Worm (Caenorhabditis elegans) whole organism, L4 larva: ENCODE measurements around the gene Y8A9A.2.
A peak's percentile ranks its signal among the peaks of the same experiment; 100 is the strongest.

Experiments used
- F10B5.3 ChIP-seq: sonication (generic microtip); optimal IDR thresholded peaks from 2 replicates; lab custom pipeline; 2016; ENCODE audit warnings: mild to moderate bottlenecking, missing genetic modification characterization, missing compliant biosample characterization
- T26A8.4 ChIP-seq: fragments of 200-800 bp; sonication (Bioruptor generic); IDR thresholded peaks from 2 replicates; pipeline ENCODE4 v1.3.6; 2022; ENCODE audit warnings: missing genetic modification characterization, missing compliant biosample characterization
- ZK337.2 ChIP-seq: fragments of 200-800 bp; sonication (Bioruptor generic); IDR thresholded peaks from 2 replicates; pipeline ENCODE4 v1.3.6; 2022; ENCODE audit warnings: missing genetic modification reagents, missing genetic modification characterization, missing compliant biosample characterization
- aha-1 ChIP-seq: fragments of 150-350 bp; peaks from one replicate; lab custom pipeline; 2014; ENCODE audit warnings: missing biosample characterization, missing genetic modification characterization
- attf-4 ChIP-seq: sonication (generic microtip); optimal IDR thresholded peaks from 3 replicates; lab custom pipeline; 2017; ENCODE audit warnings: missing biosample characterization, missing genetic modification characterization
- ceh-20 ChIP-seq: fragments of 200-800 bp; sonication (Bioruptor generic); IDR thresholded peaks from 2 replicates; pipeline ENCODE4 v1.3.6; 2022; ENCODE audit warnings: missing genetic modification reagents, missing genetic modification characterization, missing compliant biosample characterization
- ceh-82 ChIP-seq: sonication (generic microtip); optimal IDR thresholded peaks from 2 replicates; lab custom pipeline; 2017; ENCODE audit warnings: missing biosample characterization, missing genetic modification characterization
- ces-1 ChIP-seq: fragments of 150-350 bp; sonication (generic microtip); optimal IDR thresholded peaks from 4 replicates; lab custom pipeline; 2014; ENCODE audit warnings: missing biosample characterization, missing genetic modification reagents, missing genetic modification characterization
- daf-12 ChIP-seq: fragments of 150-350 bp; optimal IDR thresholded peaks from 2 replicates; lab custom pipeline; 2014; ENCODE audit warnings: missing biosample characterization, missing genetic modification reagents, missing genetic modification characterization
- daf-19 ChIP-seq: fragments of 200-800 bp; sonication (Bioruptor generic); conservative IDR thresholded peaks from 2 replicates; pipeline ENCODE4 v1.3.6; 2022; ENCODE audit warnings: missing genetic modification characterization, missing compliant biosample characterization
- dpl-1 ChIP-seq: fragments of 150-350 bp; optimal IDR thresholded peaks from 2 replicates; lab custom pipeline; 2014; ENCODE audit warnings: missing biosample characterization, missing genetic modification reagents, missing genetic modification characterization
- duxl-1 ChIP-seq: sonication (generic microtip); optimal IDR thresholded peaks from 2 replicates; lab custom pipeline; 2016; ENCODE audit warnings: mild to moderate bottlenecking, missing genetic modification characterization, moderate library complexity, missing compliant biosample characterization; ENCODE audit not compliant: poor library complexity
- egl-43 ChIP-seq: fragments of 200-800 bp; sonication (Bioruptor generic); IDR thresholded peaks from 2 replicates; pipeline ENCODE4 v1.3.6; 2022; ENCODE audit warnings: missing genetic modification reagents, missing genetic modification characterization, missing compliant biosample characterization
- fos-1 ChIP-seq: fragments of 150-350 bp; optimal IDR thresholded peaks from 2 replicates; lab custom pipeline; 2014; ENCODE audit warnings: missing biosample characterization, missing genetic modification characterization
- gei-8 ChIP-seq: fragments of 200-800 bp; sonication (Bioruptor generic); optimal IDR thresholded peaks from 2 replicates; lab custom pipeline; 2018; ENCODE audit warnings: mild to moderate bottlenecking, missing genetic modification characterization, missing compliant biosample characterization
- hif-1 ChIP-seq, 2 experiments: sonication (generic microtip); optimal IDR thresholded peaks; 2 replicates each; lab custom pipeline; 2016 to 2017; ENCODE audit warnings: missing compliant biosample characterization in 2 of 2, missing genetic modification characterization in 2 of 2, missing genetic modification reagents in 2 of 2, missing genotype in 2 of 2, mild to moderate bottlenecking in 1 of 2
- hlh-11 ChIP-seq: fragments of 200-800 bp; sonication (Bioruptor generic); optimal IDR thresholded peaks from 2 replicates; lab custom pipeline; 2018; ENCODE audit warnings: mild to moderate bottlenecking, missing genetic modification characterization, missing compliant biosample characterization
- hlh-30 ChIP-seq: sonication (generic microtip); optimal IDR thresholded peaks from 2 replicates; lab custom pipeline; 2017; ENCODE audit warnings: antibody characterized with exemption, mild to moderate bottlenecking, missing genetic modification characterization, missing compliant biosample characterization; ENCODE audit not compliant: insufficient read depth
- lin-13 ChIP-seq: fragments of 150-350 bp; optimal IDR thresholded peaks from 2 replicates; lab custom pipeline; 2014; ENCODE audit warnings: missing biosample characterization, missing genetic modification reagents, missing genetic modification characterization
- lin-29 ChIP-seq: fragments of 200-800 bp; sonication (Bioruptor generic); IDR thresholded peaks from 2 replicates; pipeline ENCODE4 v1.3.6; 2022; ENCODE audit warnings: missing genetic modification reagents, missing genetic modification characterization, missing compliant biosample characterization
- mdl-1 ChIP-seq, 2 experiments: fragments of 150-350 bp in 1 of 2; sonication (generic microtip) in 1 of 2; optimal IDR thresholded peaks; 2 replicates each; lab custom pipeline; 2014 to 2017; ENCODE audit warnings: missing biosample characterization in 2 of 2, missing genetic modification characterization in 2 of 2
- mdt-29 ChIP-seq: fragments of 200-800 bp; sonication (Bioruptor generic); IDR thresholded peaks from 2 replicates; pipeline ENCODE4 v1.3.6; 2022; ENCODE audit warnings: missing genetic modification reagents, missing genetic modification characterization, missing compliant biosample characterization
- nhr-237 ChIP-seq: sonication (generic microtip); optimal IDR thresholded peaks from 2 replicates; lab custom pipeline; 2017; ENCODE audit warnings: missing biosample characterization, missing genetic modification characterization
- nhr-28 ChIP-seq: fragments of 150-350 bp; optimal IDR thresholded peaks from 2 replicates; lab custom pipeline; 2014; ENCODE audit warnings: missing biosample characterization, missing genetic modification characterization
- nhr-6 ChIP-seq: fragments of 150-350 bp; optimal IDR thresholded peaks from 2 replicates; lab custom pipeline; 2014; ENCODE audit warnings: missing biosample characterization, missing genetic modification characterization
- nhr-77 ChIP-seq: fragments of 150-350 bp; optimal IDR thresholded peaks from 2 replicates; lab custom pipeline; 2014; ENCODE audit warnings: missing biosample characterization, missing genetic modification characterization
- pha-4 ChIP-seq, 2 experiments: fragments of 150-350 bp in 1 of 2; fragments of 200-800 bp in 1 of 2; sonication (Bioruptor generic) in 1 of 2; IDR thresholded peaks in 1 of 2; optimal IDR thresholded peaks in 1 of 2; 2 replicates each; pipeline versions ENCODE4 v1.3.6 to Lab custom; 2014 to 2022; ENCODE audit warnings: missing genetic modification characterization in 2 of 2, missing genetic modification reagents in 2 of 2, missing biosample characterization in 1 of 2, missing compliant biosample characterization in 1 of 2
- php-3 ChIP-seq: fragments of 200-800 bp; sonication (Bioruptor generic); IDR thresholded peaks from 2 replicates; pipeline ENCODE4 v1.3.6; 2022; ENCODE audit warnings: missing genetic modification reagents, missing genetic modification characterization, missing compliant biosample characterization
- pqm-1 ChIP-seq: sonication (generic microtip); optimal IDR thresholded peaks from 2 replicates; lab custom pipeline; 2017; ENCODE audit warnings: missing biosample characterization, missing genetic modification characterization
- rbr-2 ChIP-seq: sonication (generic microtip); optimal IDR thresholded peaks from 2 replicates; lab custom pipeline; 2016; ENCODE audit warnings: missing genotype, missing genetic modification characterization, missing compliant biosample characterization
- sdz-12 ChIP-seq: fragments of 200-800 bp; sonication (Bioruptor generic); optimal IDR thresholded peaks from 2 replicates; lab custom pipeline; 2018; ENCODE audit warnings: mild to moderate bottlenecking, missing genetic modification characterization, missing compliant biosample characterization
- set-16 ChIP-seq: fragments of 200-800 bp; sonication (Bioruptor generic); IDR thresholded peaks from 2 replicates; pipeline ENCODE4 v1.3.6; 2022; ENCODE audit warnings: missing genetic modification reagents, missing genetic modification characterization, missing compliant biosample characterization
- skn-1 ChIP-seq: fragments of 150-350 bp; optimal IDR thresholded peaks from 2 replicates; lab custom pipeline; 2014; ENCODE audit warnings: missing biosample characterization, missing genetic modification characterization
- snpc-1.2 ChIP-seq: fragments of 200-800 bp; sonication (Bioruptor generic); IDR thresholded peaks from 2 replicates; pipeline ENCODE4 v1.3.6; 2022; ENCODE audit warnings: missing genetic modification reagents, missing genetic modification characterization, missing compliant biosample characterization
- tag-97 ChIP-seq: fragments of 200-800 bp; sonication (Bioruptor generic); IDR thresholded peaks from 2 replicates; pipeline ENCODE4 v1.3.6; 2022; ENCODE audit warnings: missing genetic modification characterization, missing compliant biosample characterization
- unc-130 ChIP-seq: sonication (generic microtip); optimal IDR thresholded peaks from 2 replicates; lab custom pipeline; 2016; ENCODE audit warnings: missing genetic modification reagents, missing genetic modification characterization, missing compliant biosample characterization
- unc-62 ChIP-seq, 3 experiments: fragments of 150-350 bp in 1 of 3; sonication (generic microtip); optimal IDR thresholded peaks in 2 of 3; peaks in 1 of 3; 1 replicate in 1 of 3; 2 replicates in 2 of 3; lab custom pipeline; 2014 to 2017; ENCODE audit warnings: missing biosample characterization in 3 of 3, missing genetic modification characterization in 3 of 3, missing genetic modification reagents in 3 of 3, missing genotype in 1 of 3
- zip-11 ChIP-seq: fragments of 200-800 bp; sonication (Bioruptor generic); IDR thresholded peaks from 2 replicates; pipeline ENCODE4 v1.3.6; 2022; ENCODE audit warnings: missing genetic modification characterization, missing compliant biosample characterization
- ztf-7 ChIP-seq: fragments of 150-350 bp; optimal IDR thresholded peaks from 2 replicates; lab custom pipeline; 2014; ENCODE audit warnings: missing biosample characterization, missing genetic modification characterization

Gene Y8A9A.2

ce11 chrII:3788356-3788962 is 7.0 kb upstream of the Y8A9A.2 start:
- TF ChIP-seq sdz-12 (GFP tag; lab: Kevin White, UChicago) (no peak), pqm-1 (tag; lab: Kevin White, UChicago) (peak; percentile 15), php-3 (0 out of 2 replicates have a peak, but pooled peaks have one; percentile 32), hlh-30 (no peak), hlh-11 (tag; lab: Kevin White, UChicago) (no peak), unc-62 (GFP tag; optimal IDR thresholded peaks at IDR 0.05 in 1 of 2; lab: Kevin White, UChicago) (peak in 1 of 2 experiments; percentile 20), unc-62 (tag; optimal IDR thresholded peaks at IDR 0.05; lab: Kevin White, UChicago) (no peak), nhr-77 (tag; lab: Kevin White, UChicago) (no peak)

DNA sequence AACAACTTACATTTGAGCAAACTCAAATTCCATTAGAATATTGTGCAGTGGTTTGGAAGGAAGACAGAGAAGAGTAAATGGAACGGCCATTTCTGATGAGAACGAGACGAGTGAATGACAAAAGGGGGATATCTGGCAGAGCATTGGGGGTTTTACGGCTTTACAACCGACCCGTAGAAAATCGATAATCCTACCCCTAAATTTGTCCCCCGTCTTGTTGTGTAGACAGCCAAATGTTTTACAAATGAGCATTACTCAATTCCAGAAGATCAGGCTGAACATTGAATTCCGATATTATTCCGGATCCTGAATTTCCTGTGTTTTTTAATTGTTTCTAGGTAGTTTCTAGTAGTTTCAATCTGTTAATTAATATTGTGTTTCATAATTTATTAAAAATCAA is 2.1 kb upstream of the Y8A9A.2 start, which contains the start of gene fbxb-99:
fbxb-99 (minus strand) TSS at position 101 of the 400 bp plus-strand sequence.
- TF ChIP-seq hlh-30 (no peak), nhr-237 (no peak)

DNA sequence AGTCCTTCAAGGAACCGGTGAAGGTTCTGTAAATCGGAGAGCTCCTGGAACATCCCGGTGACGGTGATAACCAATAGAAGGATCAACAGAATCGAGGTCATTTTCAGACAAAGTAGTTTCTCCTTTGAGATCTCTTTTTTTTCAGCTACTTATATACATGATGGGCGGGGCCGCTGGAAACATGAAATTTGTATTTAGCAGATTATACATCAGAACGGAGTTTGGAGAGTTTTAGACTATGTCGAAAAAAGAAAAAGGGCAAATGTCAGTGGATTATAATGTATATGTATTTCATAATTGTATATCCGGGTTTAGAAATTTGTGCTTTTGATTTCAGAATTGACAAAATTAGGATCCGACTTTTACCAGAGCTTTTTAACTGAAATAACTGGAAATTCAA is 7.8 kb downstream of the Y8A9A.2 start, which contains the start of gene ins-32:
ins-32 (minus strand) TSS at position 101 of the 400 bp plus-strand sequence.
- TF ChIP-seq F10B5.3 (no peak), skn-1 (tag; lab: Kevin White, UChicago) (no peak), ZK337.2 (GFP tag; lab: Robert Waterston, UW) (no peak), nhr-77 (tag; lab: Kevin White, UChicago) (no peak), ceh-20 (GFP tag; lab: Robert Waterston, UW) (no peak), rbr-2 (tag; lab: Kevin White, UChicago) (no peak), duxl-1 (no peak), tag-97 (no peak), gei-8 (no peak), set-16 (GFP tag; lab: Robert Waterston, UW) (no peak), ztf-7 (no peak), ces-1 (no peak), attf-4 (tag; lab: Kevin White, UChicago) (no peak), mdt-29 (GFP tag; lab: Robert Waterston, UW) (no peak), daf-19 (GFP tag; lab: Robert Waterston, UW) (no peak), T26A8.4 (GFP tag; lab: Robert Waterston, UW) (no peak), ceh-82 (tag; lab: Kevin White, UChicago) (no peak), daf-12 (no peak)

DNA sequence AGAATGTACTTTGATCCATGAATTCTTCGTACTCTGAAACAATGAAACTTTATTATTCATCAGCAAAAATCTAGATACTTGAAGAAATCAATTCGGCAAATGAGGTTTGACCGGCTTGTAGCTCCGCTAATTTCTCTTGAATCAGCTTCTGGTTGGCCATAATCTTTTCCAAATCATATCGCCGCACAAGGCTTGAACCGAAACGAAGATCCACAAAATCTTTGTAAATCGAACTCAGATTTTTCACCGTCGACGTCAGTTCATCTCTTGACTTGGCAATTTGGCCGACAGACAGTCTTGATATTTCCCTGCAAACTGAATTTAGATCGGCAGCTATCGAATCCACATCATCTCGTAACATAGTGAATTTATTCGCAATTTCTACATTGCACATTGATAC is 10.1 kb downstream of the Y8A9A.2 start:
- TF ChIP-seq zip-11 (GFP tag; lab: Robert Waterston, UW) (no peak), unc-62 (GFP tag; optimal IDR thresholded peaks at IDR 0.05 in 1 of 2; lab: Kevin White, UChicago) (peak in 1 of 2 experiments; percentile 96), unc-62 (tag; optimal IDR thresholded peaks at IDR 0.05; lab: Kevin White, UChicago) (no peak)

ce11 chrII:3806964-3807363 is 11.5 kb downstream of the Y8A9A.2 start, which contains the start of gene F54D10.4:
TSS of gene F54D10.4 (minus strand) at chrII:3807064.
- no peak for TF ChIP-seq egl-43
- peak; percentile 82 for TF ChIP-seq aha-1

ce11 chrII:3808104-3808503 is 12.7 kb downstream of the Y8A9A.2 start, which contains the start of gene F54D10.5:
TSS of gene F54D10.5 (minus strand) at chrII:3808177.
- TF ChIP-seq snpc-1.2 (GFP tag; lab: Robert Waterston, UW): no peak
- peak; percentile 63 for TF ChIP-seq rbr-2 (tag; lab: Kevin White, UChicago)
- peak; percentile 93 for TF ChIP-seq aha-1
- peak; percentile 28 for TF ChIP-seq nhr-28
- peak; percentile 35; the same call in 1 of the 2 replicates for TF ChIP-seq pha-4 (GFP tag; IDR thresholded peaks at IDR 0.05; lab: Robert Waterston, UW)
- TF ChIP-seq pha-4 (tag; optimal IDR thresholded peaks at IDR 0.05; lab: Kevin White, UChicago): no peak
- TF ChIP-seq nhr-77 (tag; lab: Kevin White, UChicago): peak; percentile 12
- peak in 1 of 2 experiments; percentile 18 for TF ChIP-seq hif-1 (tag; optimal IDR thresholded peaks at IDR 0.05; lab: Kevin White, UChicago)
- no peak for TF ChIP-seq ceh-20 (GFP tag; lab: Robert Waterston, UW)
- TF ChIP-seq lin-13 (GFP tag; lab: Kevin White, UChicago): peak; percentile 31
- peak in 1 of 2 experiments; percentile 12 for TF ChIP-seq mdl-1 (tag; optimal IDR thresholded peaks at IDR 0.05; lab: Kevin White, UChicago)
- TF ChIP-seq unc-130 (GFP tag; lab: Kevin White, UChicago): peak; percentile 48
- peak; percentile 46 for TF ChIP-seq nhr-6 (tag; lab: Kevin White, UChicago)
- no peak for TF ChIP-seq ZK337.2 (GFP tag; lab: Robert Waterston, UW)
- peak; percentile 35 for TF ChIP-seq hlh-11 (tag; lab: Kevin White, UChicago)
- peak; percentile 7 for TF ChIP-seq fos-1
- peak; percentile 95 for TF ChIP-seq dpl-1 (GFP tag; lab: Kevin White, UChicago)
- no peak for TF ChIP-seq tag-97
- TF ChIP-seq lin-29 (GFP tag; lab: Robert Waterston, UW): no peak
- no peak for TF ChIP-seq pqm-1 (tag; lab: Kevin White, UChicago)
- peak; percentile 63 for TF ChIP-seq T26A8.4 (GFP tag; lab: Robert Waterston, UW)
